Fruit fly (Drosophila melanogaster): Measurements from ENCODE around the gene CG5103.

Gene CG5103

DNA sequence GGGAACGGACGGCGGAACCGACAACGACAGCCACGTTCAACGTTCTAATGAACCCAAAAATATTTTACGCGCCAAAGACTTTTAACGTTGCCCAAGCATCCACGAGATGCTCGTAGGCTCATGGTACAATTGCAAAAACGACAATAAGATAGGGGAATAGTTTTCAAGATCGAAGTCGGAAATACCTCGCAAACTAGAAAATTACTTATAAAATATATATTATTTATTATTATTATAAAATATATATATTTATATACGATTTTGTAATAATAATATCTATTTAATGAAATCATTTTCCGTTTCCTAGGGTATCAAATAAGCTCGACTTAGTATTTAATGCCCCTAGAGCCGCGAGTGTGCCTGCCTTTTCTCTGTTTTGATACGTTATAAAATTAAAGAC is 50.9 kb downstream of the CG5103 start:
- TF ChIP-seq CG8478 (optimal IDR thresholded peaks at IDR 0.05) (no peak), CTCF (optimal IDR thresholded peaks at IDR 0.05) (no peak)

Data from S2 (cell line).